Worm (Caenorhabditis elegans) whole organism, L3 larva: Measurements from ENCODE around the gene nhr-148.

ENCODE experiments used
- ama-1 ChIP-seq: fragments of 150-350 bp; optimal IDR thresholded peaks from 2 replicates; lab custom pipeline; 2018
- fkh-10 ChIP-seq: sonication (generic microtip); optimal IDR thresholded peaks from 2 replicates; lab custom pipeline; 2017; ENCODE audit warnings: missing biosample characterization, missing genetic modification reagents, missing genetic modification characterization
- nhr-237 ChIP-seq: fragments of 150-350 bp; optimal IDR thresholded peaks from 2 replicates; lab custom pipeline; 2014; ENCODE audit warnings: missing biosample characterization, missing genetic modification characterization

- TF ChIP-seq nhr-237 (tag; lab: Kevin White, UChicago) (no peak), ama-1 (lab: Kevin White, UChicago) (no peak), fkh-10 (GFP tag; lab: Kevin White, UChicago) (no peak)
These were observed 16.7 kb upstream of the nhr-148 start, which contains the start of gene srx-92 for ce11 chrV:7325285-7325684.
